Worm (Caenorhabditis elegans): ENCODE results near the gene ufm-1.

DNA sequence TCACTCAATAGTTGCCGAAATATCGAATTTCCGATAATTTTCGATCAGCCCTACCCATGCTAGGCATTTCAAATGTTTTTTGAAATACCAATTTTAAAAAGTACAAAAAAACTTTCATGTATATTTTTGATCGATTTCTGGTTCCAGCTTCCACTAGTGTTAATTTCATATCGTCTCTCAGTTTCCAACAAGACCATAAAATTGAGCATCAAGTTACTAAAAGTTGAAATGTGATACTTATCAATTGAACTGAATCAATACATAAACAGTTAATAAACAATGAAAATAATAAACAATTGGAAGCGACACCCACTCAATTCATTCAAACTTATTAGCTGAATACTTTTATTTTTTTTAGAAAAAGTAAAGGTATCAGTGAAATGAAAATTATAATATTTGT is 7.4 kb downstream of the ufm-1 start, which contains the start of gene cup-4:
- TF ChIP-seq him-1 (tag; optimal IDR thresholded peaks at IDR 0.05) (no peak), dao-5 (tag; optimal IDR thresholded peaks at IDR 0.05) (no peak)
